Fruit fly (Drosophila melanogaster) S2 (cell line): ENCODE results near the gene sicily.

ENCODE experiments used
- CG8478 ChIP-seq: fragments of >200 bp; optimal IDR thresholded peaks from 2 replicates; lab custom pipeline; 2018
- CTCF ChIP-seq, 2 experiments: fragments of >200 bp; optimal IDR thresholded peaks; 2 replicates each; lab custom pipeline; 2018

dm6 chrX:11854758-11855465 is 36.6 kb upstream of the sicily start, which contains the start of the genes CG10347 and ATP7:
- TF ChIP-seq CG8478 (lab: Kevin White, UChicago) = no peak
- no peak for TF ChIP-seq CTCF (optimal IDR thresholded peaks at IDR 0.05; lab: Kevin White, UChicago)
